Fruit fly (Drosophila melanogaster) whole organism, embryonic: Measurements from ENCODE around the gene Cpr65Az.

Experiments
- Ada2b ChIP-seq: fragments of 200-800 bp; sonication (Bioruptor generic); IDR thresholded peaks from 2 replicates; pipeline ENCODE4 v1.3.6; 2022; ENCODE audit warnings: missing biosample characterization, missing genetic modification characterization
- CG12104 ChIP-seq: fragments of 200-800 bp; sonication (Bioruptor generic); optimal IDR thresholded peaks from 3 replicates; lab custom pipeline; 2016; ENCODE audit warnings: missing biosample characterization, missing genetic modification characterization
- CG14860 ChIP-seq: fragments of 200-800 bp; sonication (Bioruptor generic); IDR thresholded peaks from 3 replicates; pipeline ENCODE4 v1.3.6; 2022; ENCODE audit warnings: missing biosample characterization, missing genetic modification characterization; ENCODE audit not compliant: partially characterized antibody
- CG17385 ChIP-seq: fragments of 200-800 bp; sonication (Bioruptor generic); optimal IDR thresholded peaks from 3 replicates; lab custom pipeline; 2018; ENCODE audit warnings: missing biosample characterization, mild to moderate bottlenecking, missing genetic modification characterization
- CG2199 ChIP-seq: fragments of 200-800 bp; sonication (Bioruptor generic); IDR thresholded peaks from 3 replicates; pipeline ENCODE4 v1.3.6; 2022; ENCODE audit warnings: missing biosample characterization, missing genetic modification characterization
- CG30431 ChIP-seq: fragments of 200-800 bp; sonication (Bioruptor generic); optimal IDR thresholded peaks from 2 replicates; lab custom pipeline; 2017; ENCODE audit warnings: missing biosample characterization, missing genetic modification characterization
- CG3065 ChIP-seq: fragments of 200-800 bp; sonication (Bioruptor generic); optimal IDR thresholded peaks from 2 replicates; lab custom pipeline; 2016; ENCODE audit warnings: missing biosample characterization, missing genetic modification characterization
- CG31388 ChIP-seq: fragments of 200-800 bp; sonication (Bioruptor generic); optimal IDR thresholded peaks from 2 replicates; lab custom pipeline; 2016; ENCODE audit warnings: missing biosample characterization, missing genetic modification characterization
- CG3281 ChIP-seq: fragments of 200-800 bp; sonication (Bioruptor generic); optimal IDR thresholded peaks from 3 replicates; lab custom pipeline; 2017; ENCODE audit warnings: missing biosample characterization, mild to moderate bottlenecking, missing genetic modification characterization
- CG3847 ChIP-seq: fragments of 200-800 bp; sonication (Bioruptor generic); IDR thresholded peaks from 2 replicates; pipeline ENCODE4 v1.3.6; 2022; ENCODE audit warnings: missing biosample characterization, missing genetic modification characterization
- CG4854 ChIP-seq: fragments of 200-800 bp; sonication (Bioruptor generic); optimal IDR thresholded peaks from 2 replicates; lab custom pipeline; 2016; ENCODE audit warnings: missing biosample characterization, missing genetic modification characterization, inconsistent platforms
- CG6254 ChIP-seq: fragments of 200-800 bp; sonication (Bioruptor generic); optimal IDR thresholded peaks from 3 replicates; lab custom pipeline; 2017; ENCODE audit warnings: mild to moderate bottlenecking, missing biosample characterization, missing genetic modification reagents, missing genetic modification characterization
- CG7271 ChIP-seq: fragments of 200-800 bp; sonication (Bioruptor generic); optimal IDR thresholded peaks from 2 replicates; lab custom pipeline; 2018; ENCODE audit warnings: missing biosample characterization, mild to moderate bottlenecking, missing genetic modification characterization, moderate library complexity
- CG8290 ChIP-seq, 3 experiments: fragments of 200-800 bp; sonication (Bioruptor generic); optimal IDR thresholded peaks; 2 replicates each; lab custom pipeline; 2016 to 2019; ENCODE audit warnings: missing biosample characterization in 3 of 3, missing genetic modification characterization in 3 of 3, mild to moderate bottlenecking in 2 of 3, moderate library complexity in 1 of 3
- CG9817 ChIP-seq: fragments of 200-800 bp; sonication (Bioruptor generic); optimal IDR thresholded peaks from 2 replicates; lab custom pipeline; 2018; ENCODE audit warnings: missing biosample characterization, mild to moderate bottlenecking, missing genetic modification characterization, moderate library complexity
- Doc3 ChIP-seq: fragments of 200-800 bp; sonication (Bioruptor generic); IDR thresholded peaks from 3 replicates; pipeline ENCODE4 v1.3.6; 2022; ENCODE audit warnings: missing biosample characterization, missing genetic modification characterization; ENCODE audit not compliant: partially characterized antibody
- HHEX ChIP-seq: fragments of 200-800 bp; sonication (Bioruptor generic); optimal IDR thresholded peaks from 3 replicates; lab custom pipeline; 2017; ENCODE audit warnings: missing biosample characterization, mild to moderate bottlenecking, missing genetic modification characterization, missing genetic modification reagents
- HLH3B ChIP-seq: fragments of 200-800 bp; sonication (Bioruptor generic); IDR thresholded peaks from 2 replicates; pipeline ENCODE4 v1.3.6; 2022; ENCODE audit warnings: missing biosample characterization, missing genetic modification characterization
- Kr ChIP-seq: fragments of 200-800 bp; sonication (Bioruptor generic); optimal IDR thresholded peaks from 2 replicates; lab custom pipeline; 2017; ENCODE audit warnings: missing biosample characterization, mild to moderate bottlenecking, missing genetic modification characterization
- Med ChIP-seq: fragments of 200-800 bp; sonication (Bioruptor generic); peaks from one replicate; lab custom pipeline; 2016; ENCODE audit warnings: missing biosample characterization, missing genetic modification characterization, mild to moderate bottlenecking, inconsistent platforms, moderate library complexity
- Neu2 ChIP-seq: fragments of 200-800 bp; sonication (Bioruptor generic); optimal IDR thresholded peaks from 3 replicates; lab custom pipeline; 2016; ENCODE audit warnings: missing biosample characterization, missing genetic modification characterization, borderline replicate concordance
- Nf-YB ChIP-seq: fragments of 200-800 bp; sonication (Bioruptor generic); optimal IDR thresholded peaks from 3 replicates; lab custom pipeline; 2019; ENCODE audit warnings: missing biosample characterization, mild to moderate bottlenecking, missing genetic modification characterization, moderate library complexity
- Rfx ChIP-seq: fragments of 200-800 bp; sonication (Bioruptor generic); IDR thresholded peaks from 2 replicates; pipeline ENCODE4 v1.3.6; 2022; ENCODE audit warnings: missing biosample characterization, missing genetic modification characterization
- Ssrp ChIP-seq: fragments of 200-800 bp; sonication (Bioruptor generic); optimal IDR thresholded peaks from 2 replicates; lab custom pipeline; 2018; ENCODE audit warnings: missing biosample characterization, mild to moderate bottlenecking, missing genetic modification characterization, moderate library complexity
- Trl ChIP-seq, 3 experiments: fragments of >200 bp in 2 of 3; fragments of 200-800 bp in 1 of 3; sonication (Bioruptor generic) in 1 of 3; optimal IDR thresholded peaks; 2 replicates in 1 of 3; 3 replicates in 2 of 3; lab custom pipeline; 2016 to 2017; ENCODE audit warnings: missing biosample characterization in 1 of 3, missing genetic modification characterization in 1 of 3
- YL-1 ChIP-seq: fragments of 200-800 bp; sonication (Bioruptor generic); optimal IDR thresholded peaks from 3 replicates; lab custom pipeline; 2017; ENCODE audit warnings: missing biosample characterization, mild to moderate bottlenecking, missing genetic modification characterization
- abd-A ChIP-seq: fragments of 200-800 bp; sonication (Bioruptor generic); optimal IDR thresholded peaks from 3 replicates; lab custom pipeline; 2019; ENCODE audit warnings: missing biosample characterization, mild to moderate bottlenecking, missing genetic modification characterization, moderate library complexity
- al ChIP-seq: fragments of 200-800 bp; sonication (Bioruptor generic); IDR thresholded peaks from 2 replicates; pipeline ENCODE4 v1.3.6; 2022; ENCODE audit warnings: missing biosample characterization, missing genetic modification characterization
- amos ChIP-seq: fragments of 200-800 bp; sonication (Bioruptor generic); IDR thresholded peaks from 2 replicates; pipeline ENCODE4 v1.3.6; 2022; ENCODE audit warnings: missing biosample characterization, missing genetic modification characterization; ENCODE audit not compliant: partially characterized antibody
- ash1 ChIP-seq: fragments of 200-800 bp; sonication (Bioruptor generic); optimal IDR thresholded peaks from 2 replicates; lab custom pipeline; 2018; ENCODE audit warnings: missing biosample characterization, mild to moderate bottlenecking, missing genetic modification characterization
- ato ChIP-seq: fragments of 200-800 bp; sonication (Bioruptor generic); IDR thresholded peaks from 2 replicates; pipeline ENCODE4 v1.3.6; 2022; ENCODE audit warnings: missing biosample characterization, missing genetic modification characterization; ENCODE audit not compliant: partially characterized antibody
- bowl ChIP-seq: fragments of 200-800 bp; sonication (Bioruptor generic); IDR thresholded peaks from 2 replicates; pipeline ENCODE4 v1.3.6; 2022; ENCODE audit warnings: missing biosample characterization, missing genetic modification characterization
- br ChIP-seq: fragments of >200 bp; optimal IDR thresholded peaks from 2 replicates; lab custom pipeline; 2017
- corto ChIP-seq: fragments of 200-800 bp; sonication (Bioruptor generic); optimal IDR thresholded peaks from 2 replicates; lab custom pipeline; 2016; ENCODE audit warnings: missing biosample characterization, mild to moderate bottlenecking, missing genetic modification characterization, moderate library complexity
- dati ChIP-seq: fragments of 200-800 bp; sonication (Bioruptor generic); IDR thresholded peaks from 2 replicates; pipeline ENCODE4 v1.3.6; 2022; ENCODE audit warnings: missing biosample characterization, missing genetic modification characterization
- gcm2 ChIP-seq: fragments of 200-800 bp; sonication (Bioruptor generic); optimal IDR thresholded peaks from 2 replicates; lab custom pipeline; 2016; ENCODE audit warnings: missing biosample characterization, missing genetic modification characterization
- hb ChIP-seq: fragments of 200-800 bp; sonication (Bioruptor generic); IDR thresholded peaks from 3 replicates; pipeline ENCODE4 v1.3.6; 2022; ENCODE audit warnings: missing biosample characterization, missing genetic modification characterization; ENCODE audit not compliant: partially characterized antibody
- knrl ChIP-seq: fragments of 200-800 bp; sonication (Bioruptor generic); IDR thresholded peaks from 3 replicates; pipeline ENCODE4 v1.3.6; 2022; ENCODE audit warnings: missing biosample characterization, missing genetic modification characterization; ENCODE audit not compliant: partially characterized antibody
- lab ChIP-seq: fragments of 200-800 bp; sonication (Bioruptor generic); optimal IDR thresholded peaks from 3 replicates; lab custom pipeline; 2017; ENCODE audit warnings: missing biosample characterization, missing genetic modification characterization, mild to moderate bottlenecking, moderate library complexity, missing genetic modification reagents
- nmo ChIP-seq: fragments of 200-800 bp; sonication (Bioruptor generic); optimal IDR thresholded peaks from 2 replicates; lab custom pipeline; 2018; ENCODE audit warnings: missing biosample characterization, mild to moderate bottlenecking, missing genetic modification characterization, moderate library complexity
- sens-2 ChIP-seq: fragments of 200-800 bp; sonication (Bioruptor generic); IDR thresholded peaks from 2 replicates; pipeline ENCODE4 v1.3.6; 2022; ENCODE audit warnings: missing biosample characterization, missing genetic modification characterization
- slou ChIP-seq: fragments of 200-800 bp; sonication (Bioruptor generic); optimal IDR thresholded peaks from 3 replicates; lab custom pipeline; 2016; ENCODE audit warnings: missing biosample characterization, missing genetic modification characterization
- sna ChIP-seq: fragments of 200-800 bp; sonication (Bioruptor generic); IDR thresholded peaks from 2 replicates; pipeline ENCODE4 v1.3.6; 2022; ENCODE audit warnings: missing biosample characterization, missing genetic modification characterization; ENCODE audit not compliant: partially characterized antibody
- so ChIP-seq: fragments of 200-800 bp; sonication (Bioruptor generic); IDR thresholded peaks from 3 replicates; pipeline ENCODE4 v1.3.6; 2022; ENCODE audit warnings: missing biosample characterization, missing genetic modification characterization
- tna ChIP-seq: fragments of 200-800 bp; sonication (Bioruptor generic); IDR thresholded peaks from 2 replicates; pipeline ENCODE4 v1.3.6; 2022; ENCODE audit warnings: missing biosample characterization, missing genetic modification characterization; ENCODE audit not compliant: partially characterized antibody
- twi ChIP-seq: fragments of 200-800 bp; optimal IDR thresholded peaks from 2 replicates; lab custom pipeline; 2019; ENCODE audit warnings: missing biosample characterization, mild to moderate bottlenecking, missing genetic modification characterization, moderate library complexity
- zfh2 ChIP-seq: fragments of 200-800 bp; sonication (Bioruptor generic); optimal IDR thresholded peaks from 2 replicates; lab custom pipeline; 2016; ENCODE audit warnings: missing biosample characterization, missing genetic modification characterization

The Cpr65Az gene

dm6 chr3L:6124616-6125408 lies 35.8 kb upstream of the Cpr65Az start (continued):
- TF ChIP-seq hb (GFP tag; lab: Robert Waterston, UW) (no peak), CG4854 (GFP tag; lab: Kevin White, UChicago) (peak; percentile 77), lab (GFP tag; lab: Kevin White, UChicago) (peak; percentile 94), CG14860 (GFP tag; lab: Robert Waterston, UW) (no peak), Med (GFP tag; lab: Kevin White, UChicago) (peak; percentile 97), HLH3B (GFP tag; lab: Robert Waterston, UW) (peak; percentile 80), Trl (optimal IDR thresholded peaks at IDR 0.05; lab: Kevin White, UChicago) (no peak), Trl (GFP tag; optimal IDR thresholded peaks at IDR 0.05; lab: Kevin White, UChicago) (peak; percentile 71), Nf-YB (peak; percentile 45), CG9817 (peak; percentile 70), YL-1 (peak; percentile 25), twi (tag; lab: Kevin White, UChicago) (no peak), slou (GFP tag; lab: Kevin White, UChicago) (peak; percentile 2), knrl (GFP tag; lab: Robert Waterston, UW) (peak; percentile 47; the same call in 1 of the 3 replicates), al (GFP tag; lab: Robert Waterston, UW) (peak; percentile 73), corto (no peak), amos (GFP tag; lab: Robert Waterston, UW) (no peak), ato (no peak), tna (GFP tag; lab: Robert Waterston, UW) (no peak), zfh2 (no peak), ash1 (GFP tag; lab: Kevin White, UChicago) (peak; percentile 77), Doc3 (GFP tag; lab: Robert Waterston, UW) (no peak), CG6254 (GFP tag; lab: Kevin White, UChicago) (peak; percentile 99), Kr (GFP tag; lab: Kevin White, UChicago) (no peak), sens-2 (GFP tag; lab: Robert Waterston, UW) (peak; percentile 84), CG3065 (GFP tag; lab: Kevin White, UChicago) (no peak), Neu2 (GFP tag; lab: Kevin White, UChicago) (no peak), so (peak; percentile 76; the same call in 2 of the 3 replicates), Ssrp (tag; lab: Kevin White, UChicago) (peak; percentile 13), CG2199 (GFP tag; lab: Robert Waterston, UW) (peak; percentile 75; the same call in 2 of the 3 replicates), gcm2 (GFP tag; lab: Kevin White, UChicago) (no peak), br (no peak), Ada2b (peak; percentile 69; the same call in 1 of the 2 replicates), CG31388 (no peak), CG8290 (GFP tag; optimal IDR thresholded peaks at IDR 0.05; lab: Kevin White, UChicago) (peak; percentile 66), CG8290 (tag; optimal IDR thresholded peaks at IDR 0.05; lab: Kevin White, UChicago) (peak; percentile 24 to 83), CG17385 (GFP tag; lab: Kevin White, UChicago) (peak; percentile 72), CG3281 (GFP tag; lab: Kevin White, UChicago) (peak; percentile 84), CG7271 (tag; lab: Kevin White, UChicago) (peak; percentile 87), sna (GFP tag; lab: Robert Waterston, UW) (no peak; the same call in 1 of the 2 replicates), CG3847 (GFP tag; lab: Robert Waterston, UW) (peak; percentile 67), nmo (GFP tag; lab: Kevin White, UChicago) (peak; percentile 29), HHEX (GFP tag; lab: Kevin White, UChicago) (peak; percentile 87), CG12104 (GFP tag; lab: Kevin White, UChicago) (peak; percentile 75), dati (GFP tag; lab: Robert Waterston, UW) (peak; percentile 83), abd-A (tag; lab: Kevin White, UChicago) (no peak), Rfx (GFP tag; lab: Robert Waterston, UW) (peak; percentile 91), bowl (GFP tag; lab: Robert Waterston, UW) (peak; percentile 61; the same call in 1 of the 2 replicates), CG30431 (GFP tag; lab: Kevin White, UChicago) (peak; percentile 56)
